Worm (Caenorhabditis elegans) whole organism, late embryonic: ENCODE measurements around the gene ndua-1.

Experiments used
- C38D4.7 ChIP-seq: fragments of 200-800 bp; sonication (Bioruptor generic); optimal IDR thresholded peaks from 2 replicates; lab custom pipeline; 2018; ENCODE audit warnings: mild to moderate bottlenecking, missing genetic modification characterization, moderate library complexity, missing compliant biosample characterization
- pha-2 ChIP-seq: sonication (generic microtip); optimal IDR thresholded peaks from 2 replicates; lab custom pipeline; 2017; ENCODE audit warnings: mild to moderate bottlenecking, missing genetic modification characterization, missing compliant biosample characterization

DNA sequence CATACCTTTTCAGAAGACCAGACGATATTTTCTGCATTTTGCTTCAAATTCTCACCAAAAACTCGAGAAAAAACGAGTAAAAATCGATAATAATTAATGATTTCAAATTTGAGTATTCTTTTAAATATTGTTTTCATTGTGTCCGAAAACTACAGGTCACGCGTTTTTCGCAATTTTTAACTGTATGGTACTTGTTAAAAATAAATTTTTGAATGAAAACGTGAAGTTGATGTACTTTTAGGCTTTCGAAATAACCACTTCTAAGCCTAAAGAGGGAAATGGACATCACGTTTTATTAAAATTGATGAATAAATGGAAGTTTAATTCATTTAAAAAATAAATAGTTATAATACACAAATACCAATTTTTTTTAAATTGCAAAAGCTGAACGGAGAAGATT, 48.8 kb downstream of the ndua-1 start, which contains the start of gene Y44A6D.5:
- TF ChIP-seq C38D4.7 (GFP tag; lab: Kevin White, UChicago) (no peak), pha-2 (tag; lab: Kevin White, UChicago) (no peak)
